Worm (Caenorhabditis elegans) whole organism, L2 larva: ENCODE measurements around the gene fipr-1.

Source experiments
- elt-3 ChIP-seq: sonication (generic microtip); optimal IDR thresholded peaks from 2 replicates; lab custom pipeline; 2017; ENCODE audit warnings: missing biosample characterization, missing genetic modification characterization
- lsy-2 ChIP-seq, 2 experiments: fragments of 150-350 bp in 1 of 2; sonication (generic microtip) in 1 of 2; optimal IDR thresholded peaks; 2 replicates each; lab custom pipeline; 2014 to 2017; ENCODE audit warnings: missing biosample characterization in 2 of 2, missing genetic modification characterization in 2 of 2
- nhr-11 ChIP-seq: fragments of 150-350 bp; optimal IDR thresholded peaks from 2 replicates; lab custom pipeline; 2014; ENCODE audit warnings: missing biosample characterization, missing genetic modification characterization
- nhr-129 ChIP-seq: fragments of 150-350 bp; optimal IDR thresholded peaks from 2 replicates; lab custom pipeline; 2014; ENCODE audit warnings: missing biosample characterization, missing genetic modification characterization
- nhr-6 ChIP-seq: fragments of 150-350 bp; optimal IDR thresholded peaks from 2 replicates; lab custom pipeline; 2014; ENCODE audit warnings: missing biosample characterization, missing genetic modification characterization
- unc-62 ChIP-seq: fragments of 150-350 bp; optimal IDR thresholded peaks from 2 replicates; lab custom pipeline; 2014; ENCODE audit warnings: missing biosample characterization, missing genetic modification reagents, missing genetic modification characterization

DNA sequence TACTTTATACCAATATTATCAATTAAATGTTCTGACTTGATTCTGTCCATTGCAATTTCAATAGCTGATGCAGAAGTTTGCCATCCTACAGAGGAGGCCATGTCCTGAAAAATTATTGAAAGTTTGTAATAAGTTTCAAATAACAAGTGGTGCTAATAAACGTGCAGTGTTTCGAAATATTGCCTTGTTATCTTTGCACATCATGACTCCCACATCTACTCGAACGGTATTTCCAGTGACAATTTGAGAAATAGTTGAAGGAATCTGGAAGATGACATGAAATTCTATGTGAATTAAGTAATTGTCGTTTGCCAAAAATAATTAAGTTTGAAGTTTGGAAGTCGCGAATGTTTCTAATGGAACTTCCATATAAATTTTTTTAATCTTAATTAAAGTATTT, 7.9 kb upstream of the fipr-1 start, which contains the start of gene gcy-13:
- no peak for TF ChIP-seq nhr-6 (tag; lab: Kevin White, UChicago)
- no peak for TF ChIP-seq elt-3 (tag; lab: Kevin White, UChicago)
- TF ChIP-seq lsy-2 (tag; optimal IDR thresholded peaks at IDR 0.05; lab: Kevin White, UChicago): no peak
- TF ChIP-seq unc-62 (GFP tag; lab: Kevin White, UChicago): no peak
- TF ChIP-seq nhr-11 (tag; lab: Kevin White, UChicago): no peak
- no peak for TF ChIP-seq nhr-129
